Fruit fly (Drosophila melanogaster): Measurements from ENCODE around the gene CG14258.

dm6 chr3R:27134728-27135361, 41.9 kb downstream of the CG14258 start:
- no peak for TF ChIP-seq Sox102F (GFP tag; optimal IDR thresholded peaks at IDR 0.05)
- TF ChIP-seq vri (GFP tag; optimal IDR thresholded peaks at IDR 0.05): peak; percentile 30
- peak in 1 of 2 experiments; percentile 4 for TF ChIP-seq ss (GFP tag; optimal IDR thresholded peaks at IDR 0.05)
- no peak for TF ChIP-seq Sox14 (GFP tag; optimal IDR thresholded peaks at IDR 0.05)
- TF ChIP-seq Eip93F (GFP tag; optimal IDR thresholded peaks at IDR 0.05): no peak
- no peak for TF ChIP-seq topi (GFP tag; optimal IDR thresholded peaks at IDR 0.05)
- TF ChIP-seq Hr39 (GFP tag; optimal IDR thresholded peaks at IDR 0.05): no peak
- TF ChIP-seq esn (GFP tag; optimal IDR thresholded peaks at IDR 0.05): no peak
- TF ChIP-seq Lpt (GFP tag; optimal IDR thresholded peaks at IDR 0.05): no peak
- no peak for TF ChIP-seq fd59A (GFP tag; optimal IDR thresholded peaks at IDR 0.05)
- TF ChIP-seq CG8119 (GFP tag; IDR thresholded peaks at IDR 0.05): no peak
